Worm (Caenorhabditis elegans) whole organism, L3 larva: ENCODE results near the gene F38E9.1.
A peak's percentile ranks its signal among the peaks of the same experiment; 100 is the strongest.
"Not testable (repeated sequence)": the region's sequence is repeated elsewhere in the genome, so short reads cannot be mapped to it uniquely, and the experiment has no call there.

ENCODE experiments used
- R02D3.7 ChIP-seq: fragments of 150-350 bp; optimal IDR thresholded peaks from 2 replicates; lab custom pipeline; 2014; ENCODE audit warnings: missing biosample characterization, missing genetic modification characterization
- ZK546.5 ChIP-seq: sonication (generic microtip); optimal IDR thresholded peaks from 2 replicates; lab custom pipeline; 2017; ENCODE audit warnings: missing biosample characterization, missing genetic modification characterization
- aly-2 ChIP-seq: fragments of 150-350 bp; optimal IDR thresholded peaks from 2 replicates; lab custom pipeline; 2014; ENCODE audit warnings: missing biosample characterization, missing genetic modification characterization
- ama-1 ChIP-seq: fragments of 150-350 bp; optimal IDR thresholded peaks from 2 replicates; lab custom pipeline; 2018
- ceh-16 ChIP-seq: sonication (generic microtip); optimal IDR thresholded peaks from 2 replicates; lab custom pipeline; 2017; ENCODE audit warnings: missing biosample characterization, missing genetic modification characterization
- ceh-82 ChIP-seq: fragments of 150-350 bp; optimal IDR thresholded peaks from 2 replicates; lab custom pipeline; 2014; ENCODE audit warnings: missing biosample characterization, missing genetic modification characterization
- daf-12 ChIP-seq: fragments of 150-350 bp; optimal IDR thresholded peaks from 2 replicates; lab custom pipeline; 2014; ENCODE audit warnings: missing biosample characterization, missing genetic modification reagents, missing genetic modification characterization
- egl-27 ChIP-seq: sonication (generic microtip); optimal IDR thresholded peaks from 4 replicates; lab custom pipeline; 2017; ENCODE audit warnings: missing biosample characterization, missing genetic modification reagents, missing genetic modification characterization
- egl-5 ChIP-seq: fragments of 150-350 bp; optimal IDR thresholded peaks from 2 replicates; lab custom pipeline; 2017; ENCODE audit warnings: missing biosample characterization, missing genetic modification reagents, missing genetic modification characterization, inconsistent platforms
- elt-1 ChIP-seq: fragments of 150-350 bp; optimal IDR thresholded peaks from 2 replicates; lab custom pipeline; 2014; ENCODE audit warnings: missing biosample characterization, missing genetic modification characterization
- elt-2 ChIP-seq: sonication (generic microtip); optimal IDR thresholded peaks from 2 replicates; lab custom pipeline; 2016; ENCODE audit warnings: missing genetic modification reagents, mild to moderate bottlenecking, missing genetic modification characterization, missing compliant biosample characterization
- elt-3 ChIP-seq, 3 experiments: fragments of 150-350 bp in 1 of 3; sonication (generic microtip) in 2 of 3; optimal IDR thresholded peaks; 2 replicates in 2 of 3; 4 replicates in 1 of 3; lab custom pipeline; 2014 to 2017; ENCODE audit warnings: missing biosample characterization in 3 of 3, missing genetic modification characterization in 3 of 3
- eor-1 ChIP-seq, 2 experiments: fragments of 150-350 bp; optimal IDR thresholded peaks; 2 replicates each; lab custom pipeline; 2014 to 2018; ENCODE audit warnings: missing biosample characterization in 2 of 2, missing genetic modification characterization in 2 of 2
- fkh-10 ChIP-seq: sonication (generic microtip); optimal IDR thresholded peaks from 2 replicates; lab custom pipeline; 2017; ENCODE audit warnings: missing biosample characterization, missing genetic modification reagents, missing genetic modification characterization
- hmg-11 ChIP-seq: sonication (generic microtip); optimal IDR thresholded peaks from 2 replicates; lab custom pipeline; 2016; ENCODE audit warnings: missing genetic modification characterization, missing compliant biosample characterization
- jun-1 ChIP-seq: fragments of 150-350 bp; optimal IDR thresholded peaks from 2 replicates; lab custom pipeline; 2014; ENCODE audit warnings: missing biosample characterization, missing genetic modification reagents, missing genetic modification characterization
- lin-15B ChIP-seq: fragments of 150-350 bp; optimal IDR thresholded peaks from 2 replicates; lab custom pipeline; 2014; ENCODE audit warnings: missing biosample characterization, missing genetic modification characterization
- lin-39 ChIP-seq: fragments of 150-350 bp; optimal IDR thresholded peaks from 2 replicates; lab custom pipeline; 2018; ENCODE audit warnings: missing biosample characterization, missing genetic modification reagents, missing genetic modification characterization
- lsy-12 ChIP-seq: sonication (generic microtip); optimal IDR thresholded peaks from 2 replicates; lab custom pipeline; 2016; ENCODE audit warnings: mild to moderate bottlenecking, missing genetic modification characterization, missing compliant biosample characterization
- mml-1 ChIP-seq: fragments of 150-350 bp; sonication (generic microtip); optimal IDR thresholded peaks from 3 replicates; lab custom pipeline; 2014; ENCODE audit warnings: missing biosample characterization, missing genetic modification characterization
- nfya-1 ChIP-seq: sonication (generic microtip); optimal IDR thresholded peaks from 2 replicates; lab custom pipeline; 2017; ENCODE audit warnings: missing genetic modification characterization, mild to moderate bottlenecking, missing compliant biosample characterization, antibody characterized with exemption, moderate library complexity; ENCODE audit not compliant: insufficient read depth
- nhr-12 ChIP-seq: fragments of 150-350 bp; optimal IDR thresholded peaks from 2 replicates; lab custom pipeline; 2014; ENCODE audit warnings: missing biosample characterization, missing genetic modification characterization
- nhr-23 ChIP-seq: fragments of 150-350 bp; optimal IDR thresholded peaks from 2 replicates; lab custom pipeline; 2014; ENCODE audit warnings: missing biosample characterization, missing genetic modification reagents, missing genetic modification characterization
- nhr-237 ChIP-seq: fragments of 150-350 bp; optimal IDR thresholded peaks from 2 replicates; lab custom pipeline; 2014; ENCODE audit warnings: missing biosample characterization, missing genetic modification characterization
- nhr-25 ChIP-seq: sonication (generic microtip); optimal IDR thresholded peaks from 2 replicates; lab custom pipeline; 2017; ENCODE audit warnings: missing biosample characterization, missing genetic modification characterization
- nhr-43 ChIP-seq: sonication (generic microtip); optimal IDR thresholded peaks from 2 replicates; lab custom pipeline; 2016; ENCODE audit warnings: mild to moderate bottlenecking, missing genetic modification characterization, missing compliant biosample characterization; ENCODE audit not compliant: poor library complexity, severe bottlenecking
- nhr-67 ChIP-seq: fragments of 150-350 bp; optimal IDR thresholded peaks from 2 replicates; lab custom pipeline; 2014; ENCODE audit warnings: missing biosample characterization, missing genetic modification characterization
- pha-4 ChIP-seq: fragments of 150-350 bp; optimal IDR thresholded peaks from 2 replicates; lab custom pipeline; 2014; ENCODE audit warnings: missing biosample characterization, missing genetic modification reagents, missing genetic modification characterization
- pqm-1 ChIP-seq: fragments of 150-350 bp; optimal IDR thresholded peaks from 2 replicates; lab custom pipeline; 2017; ENCODE audit warnings: missing biosample characterization, missing genetic modification characterization, inconsistent platforms
- sea-2 ChIP-seq: fragments of 150-350 bp; sonication (generic microtip); optimal IDR thresholded peaks from 4 replicates; lab custom pipeline; 2014; ENCODE audit warnings: missing biosample characterization, missing genetic modification reagents, missing genetic modification characterization
- skn-1 ChIP-seq: fragments of 150-350 bp; optimal IDR thresholded peaks from 2 replicates; lab custom pipeline; 2014; ENCODE audit warnings: missing biosample characterization, missing genetic modification characterization
- snpc-4 ChIP-seq: fragments of 150-350 bp; optimal IDR thresholded peaks from 2 replicates; lab custom pipeline; 2014; ENCODE audit warnings: missing biosample characterization, missing genetic modification characterization
- tbx-2 ChIP-seq: sonication (generic microtip); optimal IDR thresholded peaks from 2 replicates; lab custom pipeline; 2016; ENCODE audit warnings: mild to moderate bottlenecking, missing genetic modification characterization, missing compliant biosample characterization
- zag-1 ChIP-seq: fragments of 150-350 bp; optimal IDR thresholded peaks from 2 replicates; lab custom pipeline; 2014; ENCODE audit warnings: missing biosample characterization, missing genetic modification characterization
- ztf-11 ChIP-seq: fragments of 150-350 bp; optimal IDR thresholded peaks from 2 replicates; lab custom pipeline; 2014; ENCODE audit warnings: missing biosample characterization, missing genetic modification characterization
- ztf-4 ChIP-seq: fragments of 150-350 bp; optimal IDR thresholded peaks from 2 replicates; lab custom pipeline; 2014; ENCODE audit warnings: missing biosample characterization, missing genetic modification characterization

Gene F38E9.1

DNA sequence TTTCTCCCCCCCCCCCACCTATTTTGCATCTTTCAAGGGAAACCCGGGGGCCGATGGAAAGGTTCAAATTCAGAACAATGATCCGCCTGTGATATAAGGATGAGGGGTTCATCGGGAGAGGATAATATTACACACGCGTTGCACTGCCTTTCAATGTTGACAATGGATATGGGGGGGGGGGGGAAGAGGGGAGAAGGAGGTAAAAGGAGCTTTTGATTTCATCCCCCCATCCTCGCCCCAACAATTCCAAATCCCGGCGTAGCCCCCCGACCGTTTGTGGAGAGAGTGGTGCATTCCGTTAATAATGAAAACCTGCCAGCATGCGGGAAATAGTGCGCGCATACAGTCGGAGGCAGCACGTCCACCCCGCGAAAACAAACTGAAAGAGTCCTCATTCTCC, 23.7 kb upstream of the F38E9.1 start:
- no peak for TF ChIP-seq nhr-237
- TF ChIP-seq ceh-16 (tag; lab: Kevin White, UChicago) = no peak
- TF ChIP-seq nhr-25 (tag; lab: Kevin White, UChicago) = peak; percentile 23
- TF ChIP-seq pha-4 = peak; percentile 10
- TF ChIP-seq ama-1 (lab: Kevin White, UChicago) = no peak
- TF ChIP-seq zag-1 (tag; lab: Kevin White, UChicago) = no peak
- TF ChIP-seq elt-1 (tag; lab: Kevin White, UChicago) = no peak

DNA sequence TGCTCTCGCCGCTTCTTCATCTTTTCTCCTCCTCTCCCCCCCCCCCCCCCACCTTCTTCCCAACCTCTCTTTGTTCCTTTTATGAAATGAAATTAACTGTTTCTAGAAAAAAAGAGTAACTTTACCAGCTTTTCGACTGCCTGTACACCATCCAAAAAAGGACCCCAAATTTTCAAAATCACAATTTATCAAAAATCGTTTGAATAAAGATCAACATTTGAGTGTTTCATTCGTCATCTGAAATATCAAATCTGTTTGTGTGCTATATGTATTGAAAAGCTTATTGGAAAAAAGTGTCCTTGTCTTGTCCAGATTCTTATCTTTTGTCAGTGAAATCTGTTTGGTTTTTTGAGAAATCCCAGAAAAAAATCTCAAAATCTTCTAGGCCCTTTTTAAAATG, 19.7 kb upstream of the F38E9.1 start:
- TF ChIP-seq nhr-23 = no peak
- TF ChIP-seq ztf-11 = no peak
- TF ChIP-seq daf-12 (tag; lab: Kevin White, UChicago) = no peak
- TF ChIP-seq nhr-67 (tag; lab: Kevin White, UChicago) = no peak
- no peak for TF ChIP-seq ceh-16 (tag; lab: Kevin White, UChicago)
- TF ChIP-seq aly-2 (tag; lab: Kevin White, UChicago) = no peak

- TF ChIP-seq fkh-10 (GFP tag; lab: Kevin White, UChicago); nhr-23; elt-3 (tag; optimal IDR thresholded peaks at IDR 0.05; lab: Kevin White, UChicago): not testable (repeated sequence)
Measured at ce11 chrX:16451642-16452041, 19.2 kb upstream of the F38E9.1 start, which contains the start of gene F38E9.4. F38E9.4 (plus strand) TSS chrX:16451942.

- no peak for TF ChIP-seq ama-1 (lab: Kevin White, UChicago)
- no peak for TF ChIP-seq lin-15B (tag; lab: Kevin White, UChicago)
- TF ChIP-seq pqm-1 (tag; lab: Kevin White, UChicago) = peak; percentile 56
- TF ChIP-seq eor-1 (tag; optimal IDR thresholded peaks at IDR 0.05; lab: Kevin White, UChicago) = no peak
- no peak for TF ChIP-seq ceh-82 (tag; lab: Kevin White, UChicago)
- no peak for TF ChIP-seq nhr-25 (tag; lab: Kevin White, UChicago)
- TF ChIP-seq jun-1 = no peak
- no peak for TF ChIP-seq lin-39
- TF ChIP-seq daf-12 (tag; lab: Kevin White, UChicago) = no peak
- no peak for TF ChIP-seq sea-2 (GFP tag; lab: Kevin White, UChicago)
- no peak for TF ChIP-seq hmg-11 (tag; lab: Kevin White, UChicago)
- no peak for TF ChIP-seq nhr-23
- TF ChIP-seq nhr-43 (tag; lab: Kevin White, UChicago) = no peak
- TF ChIP-seq lsy-12 = no peak
- no peak for TF ChIP-seq fkh-10 (GFP tag; lab: Kevin White, UChicago)
- TF ChIP-seq pha-4 = peak; percentile 12
- no peak for TF ChIP-seq R02D3.7 (tag; lab: Kevin White, UChicago)
- TF ChIP-seq nhr-12 (tag; lab: Kevin White, UChicago) = no peak
- TF ChIP-seq skn-1 (tag; lab: Kevin White, UChicago) = no peak
- no peak for TF ChIP-seq egl-5 (tag; lab: Kevin White, UChicago)
- TF ChIP-seq ZK546.5 = no peak
- TF ChIP-seq elt-2 = peak; percentile 88
- TF ChIP-seq, all 47 proteins: peak for 3
Measured at ce11 chrX:16456659-16457058, 14.2 kb upstream of the F38E9.1 start, which contains the start of gene nas-39. nas-39 (plus strand) TSS chrX:16456927.

ce11 chrX:16457113-16457512, 13.7 kb upstream of the F38E9.1 start:
- TF ChIP-seq pha-4 (no peak), nfya-1 (tag; lab: Kevin White, UChicago) (no peak), pqm-1 (tag; lab: Kevin White, UChicago) (no peak), ztf-4 (no peak), hmg-11 (tag; lab: Kevin White, UChicago) (no peak), nhr-43 (tag; lab: Kevin White, UChicago) (no peak), mml-1 (tag; lab: Kevin White, UChicago) (no peak), zag-1 (tag; lab: Kevin White, UChicago) (no peak), elt-2 (no peak), tbx-2 (no peak), daf-12 (tag; lab: Kevin White, UChicago) (no peak), ama-1 (lab: Kevin White, UChicago) (no peak), nhr-12 (tag; lab: Kevin White, UChicago) (no peak), ztf-11 (no peak), snpc-4 (tag; lab: Kevin White, UChicago) (no peak), egl-27 (no peak)
